Fruit fly (Drosophila melanogaster) Kc167 (cell line): ENCODE measurements around the gene CG11703.

ENCODE experiments used
- Sin3A ChIP-seq: fragments of >200 bp; optimal IDR thresholded peaks from 2 replicates; lab custom pipeline; 2018; ENCODE audit warnings: missing external identifiers
- h ChIP-seq: fragments of >200 bp; optimal IDR thresholded peaks from 3 replicates; lab custom pipeline; 2018; ENCODE audit warnings: missing external identifiers
- insv ChIP-seq: fragments of >200 bp; optimal IDR thresholded peaks from 3 replicates; lab custom pipeline; 2018; ENCODE audit warnings: missing external identifiers
- psq ChIP-seq: fragments of >200 bp; optimal IDR thresholded peaks from 2 replicates; lab custom pipeline; 2017; ENCODE audit warnings: missing external identifiers
- ttk ChIP-seq: sonication (Bioruptor generic); optimal IDR thresholded peaks from 2 replicates; lab custom pipeline; 2017; ENCODE audit warnings: missing external identifiers

DNA sequence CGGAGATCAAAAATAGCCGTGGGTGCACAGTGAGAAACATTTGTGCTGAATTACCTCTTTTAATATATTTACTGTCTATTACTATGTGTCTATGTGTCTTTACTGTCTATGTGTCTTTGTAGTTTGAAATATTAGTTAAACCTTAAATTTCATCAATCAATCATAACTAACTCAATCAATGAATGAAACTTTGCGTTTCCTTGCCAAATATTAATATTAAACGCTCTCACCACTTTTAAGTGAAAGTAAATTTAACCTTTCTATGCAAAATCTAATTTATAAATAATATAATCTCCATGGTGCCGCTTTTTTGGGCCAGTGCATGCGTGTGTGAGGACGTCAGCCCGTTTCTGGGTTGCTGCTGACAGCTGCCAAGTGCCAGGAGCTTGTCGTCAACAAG, 46.8 kb downstream of the CG11703 start:
- TF ChIP-seq Sin3A (lab: Kevin White, UChicago), result no peak
- TF ChIP-seq h (lab: Kevin White, UChicago), result no peak
- TF ChIP-seq ttk, result no peak
- TF ChIP-seq insv (lab: Kevin White, UChicago), result no peak
- TF ChIP-seq psq (lab: Kevin White, UChicago), result no peak
